Fruit fly (Drosophila melanogaster) whole organism, embryonic: ENCODE data around the gene CG12171.

Source experiments
- CG1024 ChIP-seq: fragments of 200-800 bp; sonication (Bioruptor generic); IDR thresholded peaks from 2 replicates; pipeline ENCODE4 v1.3.6; 2022; ENCODE audit warnings: missing biosample characterization, missing genetic modification characterization
- CG10431 ChIP-seq: fragments of 200-800 bp; sonication (Bioruptor generic); optimal IDR thresholded peaks from 3 replicates; lab custom pipeline; 2018; ENCODE audit warnings: missing biosample characterization, mild to moderate bottlenecking, missing genetic modification characterization
- CG10654 ChIP-seq: fragments of 200-800 bp; sonication (Bioruptor generic); optimal IDR thresholded peaks from 2 replicates; lab custom pipeline; 2016; ENCODE audit warnings: missing biosample characterization, missing genetic modification characterization
- CG10979 ChIP-seq: fragments of 200-800 bp; sonication (Bioruptor generic); optimal IDR thresholded peaks from 2 replicates; lab custom pipeline; 2018; ENCODE audit warnings: missing biosample characterization, mild to moderate bottlenecking, missing genetic modification characterization, moderate library complexity
- CG11093 ChIP-seq: fragments of 200-800 bp; sonication (Bioruptor generic); IDR thresholded peaks from 3 replicates; pipeline ENCODE4 v1.3.6; 2022; ENCODE audit warnings: missing biosample characterization, missing genetic modification characterization
- CG11696 ChIP-seq: fragments of 200-800 bp; sonication (Bioruptor generic); IDR thresholded peaks from 2 replicates; pipeline ENCODE4 v1.3.6; 2022; ENCODE audit warnings: missing biosample characterization, missing genetic modification characterization
- CG13424 ChIP-seq: fragments of 200-800 bp; sonication (Bioruptor generic); optimal IDR thresholded peaks from 2 replicates; lab custom pipeline; 2019; ENCODE audit warnings: missing biosample characterization, mild to moderate bottlenecking, missing genetic modification characterization, moderate library complexity
- CG15696 ChIP-seq: fragments of 200-800 bp; sonication (Bioruptor generic); optimal IDR thresholded peaks from 2 replicates; lab custom pipeline; 2019; ENCODE audit warnings: missing biosample characterization, mild to moderate bottlenecking, missing genetic modification characterization, moderate library complexity
- CG2116 ChIP-seq: fragments of 200-800 bp; sonication (Bioruptor generic); optimal IDR thresholded peaks from 3 replicates; lab custom pipeline; 2018; ENCODE audit warnings: missing biosample characterization, mild to moderate bottlenecking, missing genetic modification characterization
- CG5953 ChIP-seq: fragments of 200-800 bp; sonication (Bioruptor generic); IDR thresholded peaks from 2 replicates; pipeline ENCODE4 v1.3.6; 2022; ENCODE audit warnings: missing biosample characterization, missing genetic modification characterization
- CG6854 ChIP-seq: fragments of 200-800 bp; sonication (Bioruptor generic); optimal IDR thresholded peaks from 3 replicates; lab custom pipeline; 2017; ENCODE audit warnings: missing biosample characterization, mild to moderate bottlenecking, missing genetic modification characterization
- CG7357 ChIP-seq: fragments of 200-800 bp; sonication (Bioruptor generic); IDR thresholded peaks from 3 replicates; pipeline ENCODE4 v1.3.6; 2022; ENCODE audit warnings: missing biosample characterization, missing genetic modification characterization
- CG7745 ChIP-seq: fragments of 200-800 bp; sonication (Bioruptor generic); optimal IDR thresholded peaks from 2 replicates; lab custom pipeline; 2018; ENCODE audit warnings: missing biosample characterization, mild to moderate bottlenecking, missing genetic modification characterization, moderate library complexity
- CG8478 ChIP-seq: fragments of >200 bp; optimal IDR thresholded peaks from 2 replicates; lab custom pipeline; 2018
- CG9437 ChIP-seq: fragments of 200-800 bp; sonication (Bioruptor generic); optimal IDR thresholded peaks from 2 replicates; lab custom pipeline; 2018; ENCODE audit warnings: missing biosample characterization, mild to moderate bottlenecking, missing genetic modification characterization
- CHES-1-like ChIP-seq: fragments of 200-800 bp; sonication (Bioruptor generic); optimal IDR thresholded peaks from 2 replicates; lab custom pipeline; 2016; ENCODE audit warnings: missing biosample characterization, missing genetic modification characterization
- Dll ChIP-seq: fragments of 200-800 bp; sonication (Bioruptor generic); IDR thresholded peaks from 4 replicates; pipeline ENCODE4 v1.3.6; 2022; ENCODE audit warnings: missing biosample characterization, missing genetic modification characterization; ENCODE audit not compliant: partially characterized antibody
- Eip74EF ChIP-seq, 2 experiments: fragments of 200-800 bp in 1 of 2; fragments of >200 bp in 1 of 2; sonication (Bioruptor generic) in 1 of 2; optimal IDR thresholded peaks; 2 replicates each; lab custom pipeline; 2017 to 2019; ENCODE audit warnings: missing biosample characterization in 2 of 2, missing genetic modification characterization in 2 of 2, mild to moderate bottlenecking in 1 of 2, moderate library complexity in 1 of 2
- Ets97D ChIP-seq: fragments of 200-800 bp; sonication (Bioruptor generic); optimal IDR thresholded peaks from 3 replicates; lab custom pipeline; 2016; ENCODE audit warnings: missing biosample characterization, missing genetic modification characterization
- Fer1 ChIP-seq: fragments of 200-800 bp; sonication (Bioruptor generic); optimal IDR thresholded peaks from 2 replicates; lab custom pipeline; 2017; ENCODE audit warnings: missing biosample characterization, mild to moderate bottlenecking, missing genetic modification characterization
- Hmx ChIP-seq: fragments of 200-800 bp; sonication (Bioruptor generic); optimal IDR thresholded peaks from 2 replicates; lab custom pipeline; 2016; ENCODE audit warnings: missing biosample characterization, missing genetic modification characterization
- Hsf ChIP-seq: fragments of 200-800 bp; sonication (Bioruptor generic); optimal IDR thresholded peaks from 3 replicates; lab custom pipeline; 2016; ENCODE audit warnings: missing biosample characterization, missing genetic modification characterization
- Max ChIP-seq: fragments of 200-800 bp; sonication (Bioruptor generic); optimal IDR thresholded peaks from 2 replicates; lab custom pipeline; 2016; ENCODE audit warnings: missing biosample characterization, mild to moderate bottlenecking, missing genetic modification characterization
- Neu2 ChIP-seq: fragments of 200-800 bp; sonication (Bioruptor generic); optimal IDR thresholded peaks from 3 replicates; lab custom pipeline; 2016; ENCODE audit warnings: missing biosample characterization, missing genetic modification characterization, borderline replicate concordance
- Oaz ChIP-seq: fragments of 200-800 bp; sonication (Bioruptor generic); IDR thresholded peaks from 2 replicates; pipeline ENCODE4 v1.3.6; 2022; ENCODE audit warnings: missing biosample characterization, missing genetic modification characterization
- Optix ChIP-seq: fragments of 200-800 bp; sonication (Bioruptor generic); IDR thresholded peaks from 3 replicates; pipeline ENCODE4 v1.3.6; 2022; ENCODE audit warnings: missing biosample characterization, missing genetic modification characterization
- Ptx1 ChIP-seq: fragments of 200-800 bp; sonication (Bioruptor generic); IDR thresholded peaks from 2 replicates; pipeline ENCODE4 v1.3.6; 2022; ENCODE audit warnings: missing biosample characterization, missing genetic modification characterization
- Rx ChIP-seq: fragments of 200-800 bp; sonication (Bioruptor generic); IDR thresholded peaks from 2 replicates; pipeline ENCODE4 v1.3.6; 2022; ENCODE audit warnings: missing biosample characterization, missing genetic modification characterization
- bbx ChIP-seq: fragments of 200-800 bp; sonication (Bioruptor generic); IDR thresholded peaks from 2 replicates; pipeline ENCODE4 v1.3.6; 2022; ENCODE audit warnings: missing biosample characterization, missing genetic modification characterization; ENCODE audit not compliant: partially characterized antibody
- caup ChIP-seq: fragments of 200-800 bp; sonication (Bioruptor generic); optimal IDR thresholded peaks from 3 replicates; lab custom pipeline; 2017; ENCODE audit warnings: missing biosample characterization, mild to moderate bottlenecking, missing genetic modification characterization, moderate library complexity; ENCODE audit not compliant: severe bottlenecking
- chn ChIP-seq: fragments of 200-800 bp; sonication (Bioruptor generic); optimal IDR thresholded peaks from 2 replicates; lab custom pipeline; 2016; ENCODE audit warnings: missing biosample characterization, missing genetic modification characterization
- dan ChIP-seq: fragments of 200-800 bp; sonication (Bioruptor generic); IDR thresholded peaks from 2 replicates; pipeline ENCODE4 v1.3.6; 2022; ENCODE audit warnings: missing biosample characterization, missing genetic modification characterization
- danr ChIP-seq: fragments of 200-800 bp; sonication (Bioruptor generic); IDR thresholded peaks from 2 replicates; pipeline ENCODE4 v1.3.6; 2022; ENCODE audit warnings: missing biosample characterization, missing genetic modification characterization
- dati ChIP-seq: fragments of 200-800 bp; sonication (Bioruptor generic); IDR thresholded peaks from 2 replicates; pipeline ENCODE4 v1.3.6; 2022; ENCODE audit warnings: missing biosample characterization, missing genetic modification characterization
- dmrt99B ChIP-seq: fragments of 200-800 bp; sonication (Bioruptor generic); optimal IDR thresholded peaks from 2 replicates; lab custom pipeline; 2018; ENCODE audit warnings: missing biosample characterization, mild to moderate bottlenecking, missing genetic modification characterization, moderate library complexity
- eyg ChIP-seq: fragments of 200-800 bp; sonication (Bioruptor generic); optimal IDR thresholded peaks from 3 replicates; lab custom pipeline; 2016; ENCODE audit warnings: missing biosample characterization, missing genetic modification characterization
- fd102C ChIP-seq: fragments of 200-800 bp; sonication (Bioruptor generic); optimal IDR thresholded peaks from 2 replicates; lab custom pipeline; 2018; ENCODE audit warnings: missing biosample characterization, mild to moderate bottlenecking, missing genetic modification characterization, moderate library complexity
- fd64A ChIP-seq: fragments of 200-800 bp; sonication (Bioruptor generic); optimal IDR thresholded peaks from 3 replicates; lab custom pipeline; 2018; ENCODE audit warnings: missing biosample characterization, mild to moderate bottlenecking, missing genetic modification characterization
- fd96Cb ChIP-seq: fragments of 200-800 bp; sonication (Bioruptor generic); optimal IDR thresholded peaks from 2 replicates; lab custom pipeline; 2018; ENCODE audit warnings: missing biosample characterization, mild to moderate bottlenecking, missing genetic modification characterization, moderate library complexity
- grau ChIP-seq: fragments of 200-800 bp; optimal IDR thresholded peaks from 3 replicates; lab custom pipeline; 2019; ENCODE audit warnings: missing biosample characterization, mild to moderate bottlenecking, missing genetic modification characterization, moderate library complexity
- hb ChIP-seq: fragments of 200-800 bp; sonication (Bioruptor generic); IDR thresholded peaks from 3 replicates; pipeline ENCODE4 v1.3.6; 2022; ENCODE audit warnings: missing biosample characterization, missing genetic modification characterization; ENCODE audit not compliant: partially characterized antibody
- lab ChIP-seq: fragments of 200-800 bp; sonication (Bioruptor generic); optimal IDR thresholded peaks from 3 replicates; lab custom pipeline; 2017; ENCODE audit warnings: missing biosample characterization, missing genetic modification characterization, mild to moderate bottlenecking, moderate library complexity, missing genetic modification reagents
- luna ChIP-seq: fragments of 200-800 bp; sonication (Bioruptor generic); optimal IDR thresholded peaks from 2 replicates; lab custom pipeline; 2016; ENCODE audit warnings: missing biosample characterization, missing genetic modification characterization
- pita ChIP-seq: fragments of 200-800 bp; sonication (Bioruptor generic); optimal IDR thresholded peaks from 2 replicates; lab custom pipeline; 2017; ENCODE audit warnings: missing biosample characterization, mild to moderate bottlenecking, missing genetic modification characterization
- pros ChIP-seq: fragments of 200-800 bp; sonication (Bioruptor generic); optimal IDR thresholded peaks from 3 replicates; lab custom pipeline; 2019; ENCODE audit warnings: missing biosample characterization, mild to moderate bottlenecking, missing genetic modification characterization, moderate library complexity
- sim ChIP-seq: fragments of 200-800 bp; sonication (Bioruptor generic); IDR thresholded peaks from 2 replicates; pipeline ENCODE4 v1.3.6; 2022; ENCODE audit warnings: missing biosample characterization, missing genetic modification characterization
- slou ChIP-seq: fragments of 200-800 bp; sonication (Bioruptor generic); optimal IDR thresholded peaks from 3 replicates; lab custom pipeline; 2016; ENCODE audit warnings: missing biosample characterization, missing genetic modification characterization
- sr ChIP-seq: fragments of 200-800 bp; sonication (Bioruptor generic); IDR thresholded peaks from 3 replicates; pipeline ENCODE4 v1.3.6; 2022; ENCODE audit warnings: missing biosample characterization, missing genetic modification characterization
- stc ChIP-seq: fragments of 200-800 bp; sonication (Bioruptor generic); IDR thresholded peaks from 2 replicates; pipeline ENCODE4 v1.3.6; 2022; ENCODE audit warnings: missing biosample characterization, missing genetic modification characterization
- tin ChIP-seq: fragments of 200-800 bp; sonication (Bioruptor generic); optimal IDR thresholded peaks from 3 replicates; lab custom pipeline; 2016; ENCODE audit warnings: missing biosample characterization, missing genetic modification characterization

CG12171 gene

DNA sequence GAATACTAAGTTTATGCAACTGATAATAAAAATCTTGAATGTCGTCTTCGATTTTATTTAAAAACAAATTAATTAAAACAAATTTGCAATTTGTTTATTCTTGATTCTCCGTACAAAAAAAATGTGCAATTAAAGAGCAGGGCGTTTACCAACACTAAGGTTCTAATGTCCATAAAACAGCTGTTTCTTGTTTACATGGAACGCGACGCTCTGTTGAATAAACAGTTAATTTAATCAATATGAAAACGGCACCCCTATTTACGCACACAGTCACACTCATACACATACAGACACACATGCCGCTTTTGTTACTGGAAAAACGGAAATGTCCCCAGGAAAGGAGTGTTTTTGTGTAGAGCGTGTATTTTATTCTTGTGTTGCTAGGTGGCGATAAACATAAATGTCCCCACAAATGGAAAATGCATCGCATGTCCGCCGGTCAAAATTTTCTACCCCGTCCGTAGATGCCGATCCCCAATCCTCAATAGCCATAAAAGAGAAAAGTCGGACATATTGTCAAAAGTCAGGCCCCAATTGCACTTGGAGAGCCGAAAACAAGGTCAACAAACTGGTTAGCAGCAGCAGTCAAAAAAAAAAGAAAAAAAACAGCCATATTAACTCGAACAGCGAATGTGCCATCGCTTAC lies 10.3 kb upstream of the CG12171 start (continued):
- TF ChIP-seq CHES-1-like (peak; percentile 74), Oaz (GFP tag; lab: Robert Waterston, UW) (no peak), CG5953 (no peak), dan (GFP tag; lab: Robert Waterston, UW) (no peak), sim (GFP tag; lab: Robert Waterston, UW) (no peak), bbx (GFP tag; lab: Robert Waterston, UW) (no peak), Hsf (GFP tag; lab: Kevin White, UChicago) (peak; percentile 73), pita (no peak), CG7357 (no peak), Neu2 (GFP tag; lab: Kevin White, UChicago) (no peak), Ets97D (peak; percentile 63), CG11696 (GFP tag; lab: Robert Waterston, UW) (no peak), CG10654 (GFP tag; lab: Kevin White, UChicago) (peak; percentile 74), dati (GFP tag; lab: Robert Waterston, UW) (no peak), CG8478 (lab: Kevin White, UChicago) (no peak), Optix (no peak), tin (GFP tag; lab: Kevin White, UChicago) (peak; percentile 56), Rx (GFP tag; lab: Robert Waterston, UW) (no peak), Max (GFP tag; lab: Kevin White, UChicago) (peak; percentile 70), Ptx1 (GFP tag; lab: Robert Waterston, UW) (no peak), danr (no peak), lab (GFP tag; lab: Kevin White, UChicago) (peak; percentile 92), dmrt99B (tag; lab: Kevin White, UChicago) (peak; percentile 73), chn (GFP tag; lab: Kevin White, UChicago) (peak; percentile 52), hb (GFP tag; lab: Robert Waterston, UW) (no peak), Hmx (no peak), fd64A (GFP tag; lab: Kevin White, UChicago) (peak; percentile 86), luna (no peak), fd102C (GFP tag; lab: Kevin White, UChicago) (peak; percentile 83), CG11093 (peak; percentile 56; the same call in 1 of the 3 replicates), grau (tag; lab: Kevin White, UChicago) (peak; percentile 49), CG7745 (tag; lab: Kevin White, UChicago) (peak; percentile 76), CG13424 (tag; lab: Kevin White, UChicago) (peak; percentile 72), eyg (peak; percentile 83), Dll (no peak), CG9437 (GFP tag; lab: Kevin White, UChicago) (peak; percentile 37), Eip74EF (GFP tag; optimal IDR thresholded peaks at IDR 0.05; lab: Kevin White, UChicago) (peak in 1 of 2 experiments; percentile 34), slou (peak; percentile 55), CG10979 (tag; lab: Kevin White, UChicago) (peak; percentile 46), caup (GFP tag; lab: Kevin White, UChicago) (peak; percentile 88), CG2116 (GFP tag; lab: Kevin White, UChicago) (peak; percentile 40), pros (peak; percentile 59), CG15696 (peak; percentile 92), Fer1 (GFP tag; lab: Kevin White, UChicago) (peak; percentile 81), CG1024 (GFP tag; lab: Robert Waterston, UW) (no peak), CG10431 (peak; percentile 96), CG6854 (no peak), sr (no peak), fd96Cb (tag; lab: Kevin White, UChicago) (peak; percentile 55), stc (no peak)
